Fruit fly (Drosophila melanogaster): ENCODE results near the gene ush.

Gene ush

DNA sequence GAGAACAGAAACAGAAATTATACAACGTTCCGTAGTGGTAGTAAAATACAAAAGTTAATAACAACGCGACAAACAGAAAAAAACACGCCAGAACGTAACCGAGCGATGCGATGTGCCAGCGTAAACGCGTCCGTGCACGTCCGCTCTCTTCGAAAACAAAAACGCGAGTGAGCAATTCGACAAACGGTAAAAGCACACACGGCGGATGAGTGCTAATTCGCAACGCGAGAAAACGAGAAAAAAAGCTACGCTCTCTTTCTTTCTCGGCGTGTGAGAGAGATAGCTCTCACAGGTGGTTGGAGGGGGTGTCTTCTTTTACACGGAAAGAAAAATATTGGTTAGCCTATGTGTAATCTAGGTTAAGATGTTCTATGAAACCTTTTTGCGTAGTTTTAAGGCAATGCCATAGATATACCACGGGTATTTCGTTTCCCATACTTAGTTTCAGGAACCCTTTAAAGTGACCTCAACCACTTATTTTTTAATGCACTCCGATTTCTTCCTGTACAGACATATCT is 3.9 kb upstream of the ush start, which contains the start of gene CG4297 (continued):
- no peak for TF ChIP-seq gfzf (GFP tag; optimal IDR thresholded peaks at IDR 0.05)
- no peak for TF ChIP-seq CG32532 (GFP tag; IDR thresholded peaks at IDR 0.05)
- TF ChIP-seq repo (GFP tag; optimal IDR thresholded peaks at IDR 0.05) = peak; percentile 94
- peak; percentile 85 for TF ChIP-seq CG6654 (GFP tag; optimal IDR thresholded peaks at IDR 0.05)
- TF ChIP-seq CG3163 (GFP tag; optimal IDR thresholded peaks at IDR 0.05) = peak; percentile 88
- no peak for TF ChIP-seq Lpt (GFP tag; optimal IDR thresholded peaks at IDR 0.05)
- peak; percentile 94 for TF ChIP-seq CG4424 (GFP tag; optimal IDR thresholded peaks at IDR 0.05)
- peak; percentile 93 for TF ChIP-seq cwo (GFP tag; optimal IDR thresholded peaks at IDR 0.05)
- TF ChIP-seq sens (GFP tag) = peak; percentile 98
- TF ChIP-seq fru (optimal IDR thresholded peaks at IDR 0.05) = no peak
- TF ChIP-seq CG2116 (GFP tag; optimal IDR thresholded peaks at IDR 0.05) = peak; percentile 47
- TF ChIP-seq Hey (tag; optimal IDR thresholded peaks at IDR 0.05) = peak; percentile 72
- TF ChIP-seq Rx (GFP tag; IDR thresholded peaks at IDR 0.05) = no peak
- peak; percentile 83 for TF ChIP-seq CG10274 (GFP tag; optimal IDR thresholded peaks at IDR 0.05)
- TF ChIP-seq bigmax (GFP tag; optimal IDR thresholded peaks at IDR 0.05) = peak; percentile 77
- peak; percentile 73 for TF ChIP-seq abd-A (tag; optimal IDR thresholded peaks at IDR 0.05)
- TF ChIP-seq CG10366 (GFP tag; IDR thresholded peaks at IDR 0.05) = no peak
- TF ChIP-seq CkIIα-i1 (GFP tag; IDR thresholded peaks at IDR 0.05) = no peak
- TF ChIP-seq psq (GFP tag; optimal IDR thresholded peaks at IDR 0.05) = peak; percentile 59
- TF ChIP-seq al (GFP tag; IDR thresholded peaks at IDR 0.05) = no peak
- no peak for TF ChIP-seq CG11695 (GFP tag; IDR thresholded peaks at IDR 0.05)
- no peak for TF ChIP-seq Ravus (GFP tag; IDR thresholded peaks at IDR 0.05)
- TF ChIP-seq esg (GFP tag; conservative IDR thresholded peaks at IDR 0.05) = no peak
- TF ChIP-seq lola (GFP tag; optimal IDR thresholded peaks at IDR 0.05) = peak in 1 of 3 experiments; percentile 78
- TF ChIP-seq CG14014 (GFP tag; IDR thresholded peaks at IDR 0.05) = no peak
- TF ChIP-seq eve (GFP tag; optimal IDR thresholded peaks at IDR 0.05) = peak in 1 of 2 experiments; percentile 97
- peak; percentile 93 for TF ChIP-seq CG18262 (tag; optimal IDR thresholded peaks at IDR 0.05)
- peak; percentile 77 for TF ChIP-seq CG14965 (GFP tag; optimal IDR thresholded peaks at IDR 0.05; ENCODE audit: borderline replicate concordance)
- no peak for TF ChIP-seq ttk (GFP tag; IDR thresholded peaks at IDR 0.05)
- no peak for TF ChIP-seq Dbx (GFP tag; IDR thresholded peaks at IDR 0.05)
- TF ChIP-seq CG15479 (GFP tag; optimal IDR thresholded peaks at IDR 0.05) = no peak
- peak; percentile 94 for TF ChIP-seq Camta (GFP tag; optimal IDR thresholded peaks at IDR 0.05)
- TF ChIP-seq Lim3 (GFP tag; IDR thresholded peaks at IDR 0.05) = no peak
- no peak for TF ChIP-seq cad (GFP tag; optimal IDR thresholded peaks at IDR 0.05)
- peak; percentile 95 for TF ChIP-seq CG3281 (GFP tag; optimal IDR thresholded peaks at IDR 0.05)
- TF ChIP-seq CG7745 (tag; optimal IDR thresholded peaks at IDR 0.05) = no peak
- peak; percentile 84 for TF ChIP-seq dm (GFP tag; optimal IDR thresholded peaks at IDR 0.05)
- peak; percentile 91 for TF ChIP-seq eyg (GFP tag; optimal IDR thresholded peaks at IDR 0.05)
- peak; percentile 92 for TF ChIP-seq CG18619 (GFP tag; optimal IDR thresholded peaks at IDR 0.05)
- no peak for TF ChIP-seq Dref (GFP tag; IDR thresholded peaks at IDR 0.05)
- no peak for TF ChIP-seq D (optimal IDR thresholded peaks at IDR 0.05)
- peak; percentile 90 for TF ChIP-seq D (GFP tag; optimal IDR thresholded peaks at IDR 0.05)
- TF ChIP-seq CTCF (GFP tag; optimal IDR thresholded peaks at IDR 0.05) = peak; percentile 68
- TF ChIP-seq Fer2 (tag; optimal IDR thresholded peaks at IDR 0.05) = peak; percentile 75
- no peak for TF ChIP-seq CG3847 (GFP tag; IDR thresholded peaks at IDR 0.05)
- peak; percentile 60 for TF ChIP-seq luna (GFP tag; optimal IDR thresholded peaks at IDR 0.05)
- peak; percentile 4 for TF ChIP-seq HLHmδ (GFP tag; optimal IDR thresholded peaks at IDR 0.05)
- TF ChIP-seq Oli (tag; optimal IDR thresholded peaks at IDR 0.05) = peak; percentile 93
- TF ChIP-seq nerfin-2 (GFP tag; IDR thresholded peaks at IDR 0.05; ENCODE audit: partially characterized antibody) = no peak
- TF ChIP-seq MBD-R2 (GFP tag; IDR thresholded peaks at IDR 0.05) = no peak
- peak; percentile 91 for TF ChIP-seq CG17829 (tag; optimal IDR thresholded peaks at IDR 0.05)
- TF ChIP-seq danr (GFP tag; IDR thresholded peaks at IDR 0.05) = no peak
- peak; percentile 55 for TF ChIP-seq CG33557 (GFP tag; optimal IDR thresholded peaks at IDR 0.05)

All from whole organism, embryonic.